Fruit fly (Drosophila melanogaster) Kc167 (cell line): Measurements from ENCODE around the gene Rpt3R.

Source experiments
- Sin3A ChIP-seq: fragments of >200 bp; optimal IDR thresholded peaks from 2 replicates; lab custom pipeline; 2018; ENCODE audit warnings: missing external identifiers
- h ChIP-seq: fragments of >200 bp; optimal IDR thresholded peaks from 3 replicates; lab custom pipeline; 2018; ENCODE audit warnings: missing external identifiers
- psq ChIP-seq: fragments of >200 bp; optimal IDR thresholded peaks from 2 replicates; lab custom pipeline; 2017; ENCODE audit warnings: missing external identifiers

dm6 chr3R:9710886-9711285 lies 45.4 kb downstream of the Rpt3R start, which contains the start of the genes trbd and dmt:
- TF ChIP-seq psq (no peak), h (no peak), Sin3A (no peak)
